Worm (Caenorhabditis elegans) whole organism, L4 larva: ENCODE data around the gene K11E4.1.

ENCODE experiments used
- D1046.2 ChIP-seq: fragments of 200-800 bp; sonication (Bioruptor generic); IDR thresholded peaks from 2 replicates; pipeline ENCODE4 v1.3.6; 2022; ENCODE audit warnings: missing genetic modification characterization, missing compliant biosample characterization
- T26A8.4 ChIP-seq: fragments of 200-800 bp; sonication (Bioruptor generic); IDR thresholded peaks from 2 replicates; pipeline ENCODE4 v1.3.6; 2022; ENCODE audit warnings: missing genetic modification characterization, missing compliant biosample characterization
- Y5F2A.4 ChIP-seq: fragments of 200-800 bp; sonication (Bioruptor generic); optimal IDR thresholded peaks from 2 replicates; lab custom pipeline; 2018; ENCODE audit warnings: mild to moderate bottlenecking, missing genetic modification characterization, missing compliant biosample characterization
- ZK337.2 ChIP-seq: fragments of 200-800 bp; sonication (Bioruptor generic); IDR thresholded peaks from 2 replicates; pipeline ENCODE4 v1.3.6; 2022; ENCODE audit warnings: missing genetic modification reagents, missing genetic modification characterization, missing compliant biosample characterization
- ZK546.5 ChIP-seq, 2 experiments: sonication (generic microtip); optimal IDR thresholded peaks; 2 replicates each; lab custom pipeline; 2017; ENCODE audit warnings: missing biosample characterization in 2 of 2, missing genetic modification characterization in 2 of 2
- ceh-20 ChIP-seq: fragments of 200-800 bp; sonication (Bioruptor generic); IDR thresholded peaks from 2 replicates; pipeline ENCODE4 v1.3.6; 2022; ENCODE audit warnings: missing genetic modification reagents, missing genetic modification characterization, missing compliant biosample characterization
- ceh-32 ChIP-seq: sonication (generic microtip); optimal IDR thresholded peaks from 2 replicates; lab custom pipeline; 2016; ENCODE audit warnings: mild to moderate bottlenecking, missing genetic modification characterization, missing compliant biosample characterization; ENCODE audit not compliant: poor library complexity
- ceh-44 ChIP-seq: fragments of 200-800 bp; sonication (Bioruptor generic); IDR thresholded peaks from 2 replicates; pipeline ENCODE4 v1.3.6; 2022; ENCODE audit warnings: missing genetic modification reagents, missing genetic modification characterization, missing compliant biosample characterization
- ceh-62 ChIP-seq: sonication (generic microtip); optimal IDR thresholded peaks from 2 replicates; lab custom pipeline; 2017; ENCODE audit warnings: missing biosample characterization, missing genetic modification characterization
- ctbp-1 ChIP-seq: fragments of 200-800 bp; sonication (Bioruptor generic); IDR thresholded peaks from 2 replicates; pipeline ENCODE4 v1.3.6; 2022; ENCODE audit warnings: missing genetic modification reagents, missing genetic modification characterization, missing compliant biosample characterization
- daf-16 ChIP-seq, 3 experiments: sonication (generic microtip); optimal IDR thresholded peaks; 2 replicates each; lab custom pipeline; 2016 to 2017; ENCODE audit warnings: missing genetic modification characterization in 3 of 3, missing genetic modification reagents in 3 of 3, mild to moderate bottlenecking in 2 of 3, missing compliant biosample characterization in 2 of 3, missing biosample characterization in 1 of 3, moderate library complexity in 1 of 3
- dve-1 ChIP-seq: sonication (generic microtip); optimal IDR thresholded peaks from 2 replicates; lab custom pipeline; 2017; ENCODE audit warnings: antibody characterized with exemption, mild to moderate bottlenecking, missing genetic modification characterization, missing compliant biosample characterization; ENCODE audit not compliant: insufficient read depth
- egl-43 ChIP-seq: fragments of 200-800 bp; sonication (Bioruptor generic); IDR thresholded peaks from 2 replicates; pipeline ENCODE4 v1.3.6; 2022; ENCODE audit warnings: missing genetic modification reagents, missing genetic modification characterization, missing compliant biosample characterization
- hmg-1.1 ChIP-seq: fragments of 200-800 bp; sonication (Bioruptor generic); IDR thresholded peaks from 2 replicates; pipeline ENCODE4 v1.3.6; 2022; ENCODE audit warnings: missing genetic modification reagents, missing genetic modification characterization, missing compliant biosample characterization
- lim-7 ChIP-seq: fragments of 200-800 bp; sonication (Bioruptor generic); IDR thresholded peaks from 2 replicates; pipeline ENCODE4 v1.3.6; 2022; ENCODE audit warnings: missing genetic modification characterization, missing compliant biosample characterization
- lin-15B ChIP-seq: fragments of 150-350 bp; sonication (generic microtip); optimal IDR thresholded peaks from 3 replicates; lab custom pipeline; 2014; ENCODE audit warnings: missing biosample characterization, missing genetic modification characterization
- lin-38 ChIP-seq: fragments of 200-800 bp; sonication (Bioruptor generic); IDR thresholded peaks from 2 replicates; pipeline ENCODE4 v1.3.6; 2022; ENCODE audit warnings: missing genetic modification reagents, missing genetic modification characterization, missing compliant biosample characterization
- lir-3 ChIP-seq: sonication (generic microtip); optimal IDR thresholded peaks from 2 replicates; lab custom pipeline; 2016; ENCODE audit warnings: mild to moderate bottlenecking, missing genetic modification characterization, missing compliant biosample characterization
- madf-5 ChIP-seq, 2 experiments: fragments of 200-800 bp; sonication (Bioruptor generic); IDR thresholded peaks; 2 replicates each; pipeline ENCODE4 v1.3.6; 2022; ENCODE audit warnings: missing compliant biosample characterization in 2 of 2, missing genetic modification characterization in 2 of 2
- nhr-111 ChIP-seq: fragments of 200-800 bp; sonication (Bioruptor generic); optimal IDR thresholded peaks from 2 replicates; lab custom pipeline; 2018; ENCODE audit warnings: mild to moderate bottlenecking, missing genetic modification characterization, missing compliant biosample characterization
- nhr-25 ChIP-seq: sonication (generic microtip); optimal IDR thresholded peaks from 2 replicates; lab custom pipeline; 2017; ENCODE audit warnings: missing genetic modification characterization, mild to moderate bottlenecking, missing compliant biosample characterization, antibody characterized with exemption, moderate library complexity, borderline replicate concordance; ENCODE audit not compliant: insufficient read depth
- nhr-28 ChIP-seq: fragments of 150-350 bp; optimal IDR thresholded peaks from 2 replicates; lab custom pipeline; 2014; ENCODE audit warnings: missing biosample characterization, missing genetic modification characterization
- pha-4 ChIP-seq, 2 experiments: fragments of 150-350 bp in 1 of 2; fragments of 200-800 bp in 1 of 2; sonication (Bioruptor generic) in 1 of 2; IDR thresholded peaks in 1 of 2; optimal IDR thresholded peaks in 1 of 2; 2 replicates each; pipeline versions ENCODE4 v1.3.6 to Lab custom; 2014 to 2022; ENCODE audit warnings: missing genetic modification characterization in 2 of 2, missing genetic modification reagents in 2 of 2, missing biosample characterization in 1 of 2, missing compliant biosample characterization in 1 of 2
- php-3 ChIP-seq: fragments of 200-800 bp; sonication (Bioruptor generic); IDR thresholded peaks from 2 replicates; pipeline ENCODE4 v1.3.6; 2022; ENCODE audit warnings: missing genetic modification reagents, missing genetic modification characterization, missing compliant biosample characterization
- pqm-1 ChIP-seq: sonication (generic microtip); optimal IDR thresholded peaks from 2 replicates; lab custom pipeline; 2017; ENCODE audit warnings: missing biosample characterization, missing genetic modification characterization
- rbr-2 ChIP-seq: sonication (generic microtip); optimal IDR thresholded peaks from 2 replicates; lab custom pipeline; 2016; ENCODE audit warnings: missing genotype, missing genetic modification characterization, missing compliant biosample characterization
- set-16 ChIP-seq: fragments of 200-800 bp; sonication (Bioruptor generic); IDR thresholded peaks from 2 replicates; pipeline ENCODE4 v1.3.6; 2022; ENCODE audit warnings: missing genetic modification reagents, missing genetic modification characterization, missing compliant biosample characterization
- snpc-1.2 ChIP-seq: fragments of 200-800 bp; sonication (Bioruptor generic); IDR thresholded peaks from 2 replicates; pipeline ENCODE4 v1.3.6; 2022; ENCODE audit warnings: missing genetic modification reagents, missing genetic modification characterization, missing compliant biosample characterization
- tra-1 ChIP-seq: fragments of 200-800 bp; sonication (Bioruptor generic); IDR thresholded peaks from 2 replicates; pipeline ENCODE4 v1.3.6; 2022; ENCODE audit warnings: missing genetic modification reagents, missing genetic modification characterization, missing compliant biosample characterization
- unc-62 ChIP-seq, 3 experiments: fragments of 150-350 bp in 1 of 3; sonication (generic microtip); optimal IDR thresholded peaks in 2 of 3; peaks in 1 of 3; 1 replicate in 1 of 3; 2 replicates in 2 of 3; lab custom pipeline; 2014 to 2017; ENCODE audit warnings: missing biosample characterization in 3 of 3, missing genetic modification characterization in 3 of 3, missing genetic modification reagents in 3 of 3, missing genotype in 1 of 3
- zfp-2 ChIP-seq: sonication (generic microtip); optimal IDR thresholded peaks from 2 replicates; lab custom pipeline; 2016; ENCODE audit warnings: mild to moderate bottlenecking, missing genetic modification characterization, missing compliant biosample characterization
- zfp-3 ChIP-seq: fragments of 200-800 bp; sonication (Bioruptor generic); conservative IDR thresholded peaks from 2 replicates; pipeline ENCODE4 v1.3.6; 2022; ENCODE audit warnings: missing genetic modification reagents, missing genetic modification characterization, missing compliant biosample characterization
- zip-11 ChIP-seq: fragments of 200-800 bp; sonication (Bioruptor generic); IDR thresholded peaks from 2 replicates; pipeline ENCODE4 v1.3.6; 2022; ENCODE audit warnings: missing genetic modification characterization, missing compliant biosample characterization

The K11E4.1 gene

ce11 chrX:13717053-13717671 is 3.2 kb downstream of the K11E4.1 start, which contains the start of gene shc-3:
Gene shc-3, plus strand, starts transcription at chrX:13717536.
- TF ChIP-seq pha-4 (GFP tag; IDR thresholded peaks at IDR 0.05; lab: Robert Waterston, UW) (0 out of 2 replicates have a peak, but pooled peaks have one; percentile 57), pha-4 (tag; optimal IDR thresholded peaks at IDR 0.05; lab: Kevin White, UChicago) (no peak), unc-62 (GFP tag; optimal IDR thresholded peaks at IDR 0.05 in 1 of 2; lab: Kevin White, UChicago) (peak in 1 of 2 experiments; percentile 93), unc-62 (tag; optimal IDR thresholded peaks at IDR 0.05; lab: Kevin White, UChicago) (no peak), zip-11 (GFP tag; lab: Robert Waterston, UW) (0 out of 2 replicates have a peak, but pooled peaks have one; percentile 31), ctbp-1 (GFP tag; lab: Robert Waterston, UW) (0 out of 2 replicates have a peak, but pooled peaks have one; percentile 8), ceh-44 (GFP tag; lab: Robert Waterston, UW) (0 out of 2 replicates have a peak, but pooled peaks have one; percentile 23), set-16 (no peak), nhr-25 (tag; lab: Kevin White, UChicago) (no peak), daf-16 (GFP tag; optimal IDR thresholded peaks at IDR 0.05; lab: Kevin White, UChicago) (no peak), daf-16 (tag; optimal IDR thresholded peaks at IDR 0.05; lab: Kevin White, UChicago) (peak; percentile 65), madf-5 (GFP tag; IDR thresholded peaks at IDR 0.05; lab: Robert Waterston, UW) (peak in 1 of 2 experiments; percentile 33; a peak in 1 of 4 replicates), lin-38 (GFP tag; lab: Robert Waterston, UW) (peak; percentile 56), zfp-3 (no peak), nhr-28 (tag; lab: Kevin White, UChicago) (peak; percentile 51), hmg-1.1 (GFP tag; lab: Robert Waterston, UW) (no peak), pqm-1 (no peak), snpc-1.2 (GFP tag; lab: Robert Waterston, UW) (peak; percentile 71), D1046.2 (0 out of 2 replicates have a peak, but pooled peaks have one; percentile 43), tra-1 (GFP tag; lab: Robert Waterston, UW) (peak; percentile 56; the same call in 1 of the 2 replicates), dve-1 (tag; lab: Kevin White, UChicago) (peak; percentile 25)

ce11 chrX:13722821-13723220 is 8.9 kb downstream of the K11E4.1 start, which contains the start of gene poml-1:
Gene poml-1, minus strand, starts transcription at chrX:13722921.
- TF ChIP-seq zip-11 (GFP tag; lab: Robert Waterston, UW) (no peak), zfp-2 (tag; lab: Kevin White, UChicago) (no peak)

ce11 chrX:13724364-13724763 is 10.4 kb downstream of the K11E4.1 start, which contains the start of gene K11E4.6:
Gene K11E4.6, plus strand, starts transcription at chrX:13724664.
- TF ChIP-seq ZK337.2 (GFP tag; lab: Robert Waterston, UW) (no peak), ctbp-1 (GFP tag; lab: Robert Waterston, UW) (no peak), rbr-2 (no peak), lin-15B (tag; lab: Kevin White, UChicago) (no peak), ceh-32 (tag; lab: Kevin White, UChicago) (no peak), T26A8.4 (GFP tag; lab: Robert Waterston, UW) (no peak), dve-1 (tag; lab: Kevin White, UChicago) (no peak), egl-43 (GFP tag; lab: Robert Waterston, UW) (no peak), lim-7 (no peak), D1046.2 (no peak), php-3 (GFP tag; lab: Robert Waterston, UW) (no peak), ceh-62 (tag; lab: Kevin White, UChicago) (no peak), ZK546.5 (tag; optimal IDR thresholded peaks at IDR 0.05; lab: Kevin White, UChicago) (no peak), ceh-20 (GFP tag; lab: Robert Waterston, UW) (no peak), Y5F2A.4 (GFP tag; lab: Kevin White, UChicago) (no peak), nhr-25 (tag; lab: Kevin White, UChicago) (no peak), set-16 (no peak), nhr-111 (GFP tag; lab: Kevin White, UChicago) (no peak), lir-3 (tag; lab: Kevin White, UChicago) (no peak)
